Fruit fly (Drosophila melanogaster) whole organism, larva: ENCODE results near the gene CG42656.

Experiments used
- noc ChIP-seq: fragments of 200-800 bp; sonication (Bioruptor generic); optimal IDR thresholded peaks from 3 replicates; lab custom pipeline; 2019; ENCODE audit warnings: missing biosample characterization, mild to moderate bottlenecking, missing genetic modification characterization, moderate library complexity

CG42656 gene

dm6 chr3R:7493171-7493570, at the start of gene CG42656:
Gene CG42656 (minus strand): TSS chr3R:7493271.
- no peak for TF ChIP-seq noc (tag; lab: Kevin White, UChicago)

dm6 chr3R:7541145-7541860, 48.2 kb upstream of the CG42656 start, which contains the start of the genes alpha-Est3 and alpha-Est2:
Gene alpha-Est3 (minus strand): TSS chr3R:7541631.
Gene alpha-Est2 (plus strand): TSS chr3R:7541810.
- TF ChIP-seq noc (tag; lab: Kevin White, UChicago), result no peak

dm6 chr3R:7538435-7538834, 45.4 kb upstream of the CG42656 start, which contains the start of gene alpha-Est4:
Gene alpha-Est4 (minus strand): TSS chr3R:7538615.
- TF ChIP-seq noc (tag; lab: Kevin White, UChicago), result no peak

dm6 chr3R:7536281-7536680, 43.2 kb upstream of the CG42656 start, which contains the start of gene alpha-Est5:
Gene alpha-Est5 (minus strand): TSS chr3R:7536390.
- no peak for TF ChIP-seq noc (tag; lab: Kevin White, UChicago)

dm6 chr3R:7535606-7536005, 42.5 kb upstream of the CG42656 start:
- no peak for TF ChIP-seq noc (tag; lab: Kevin White, UChicago)

- no peak for TF ChIP-seq noc (tag; lab: Kevin White, UChicago)
These were observed 37.2 kb upstream of the CG42656 start, which contains the start of the genes Rtnl2 and alphaTub84D for dm6 chr3R:7530184-7530821. Gene Rtnl2 (minus strand): TSS chr3R:7530241. Gene alphaTub84D (plus strand): TSS chr3R:7530753.

- no peak for TF ChIP-seq noc (tag; lab: Kevin White, UChicago)
These were observed 35.6 kb upstream of the CG42656 start, which contains the start of gene alpha-Est6 for dm6 chr3R:7528677-7529076. Gene alpha-Est6 (minus strand): TSS chr3R:7528777.

- TF ChIP-seq noc (tag; lab: Kevin White, UChicago), result peak; percentile 29
These were observed 31.1 kb upstream of the CG42656 start for dm6 chr3R:7524160-7524559.

dm6 chr3R:7523594-7523993, 30.5 kb upstream of the CG42656 start, which contains the start of gene alpha-Est7:
Gene alpha-Est7 (minus strand): TSS chr3R:7523753.
- no peak for TF ChIP-seq noc (tag; lab: Kevin White, UChicago)

- TF ChIP-seq noc (tag; lab: Kevin White, UChicago), result peak; percentile 84
These were observed 29.3 kb upstream of the CG42656 start for dm6 chr3R:7522266-7522955.

dm6 chr3R:7519356-7519755, 26.3 kb upstream of the CG42656 start, which contains the start of gene Ubc84D:
Gene Ubc84D (minus strand): TSS chr3R:7519456.
- no peak for TF ChIP-seq noc (tag; lab: Kevin White, UChicago)

dm6 chr3R:7515599-7516069, 22.6 kb upstream of the CG42656 start, which contains the start of gene alpha-Est8:
Gene alpha-Est8 (minus strand): TSS chr3R:7515670.
- peak; percentile 70 for TF ChIP-seq noc (tag; lab: Kevin White, UChicago)

dm6 chr3R:7514232-7514863, 21.3 kb upstream of the CG42656 start:
- TF ChIP-seq noc (tag; lab: Kevin White, UChicago), result peak; percentile 76

- TF ChIP-seq noc (tag; lab: Kevin White, UChicago), result no peak
These were observed 15.2 kb upstream of the CG42656 start for dm6 chr3R:7508198-7508837.
